Fruit fly (Drosophila melanogaster) whole organism, embryonic: ENCODE measurements around the gene CG7275.

Experiments
- Asciz ChIP-seq: fragments of 200-800 bp; sonication (Bioruptor generic); optimal IDR thresholded peaks from 2 replicates; lab custom pipeline; 2017; ENCODE audit warnings: missing biosample characterization, mild to moderate bottlenecking, missing genetic modification characterization, missing genetic modification reagents
- Awh ChIP-seq: fragments of 200-800 bp; sonication (Bioruptor generic); IDR thresholded peaks from 2 replicates; pipeline ENCODE4, ENCODE4 v1.3.6; 2022; ENCODE audit warnings: missing biosample characterization, missing genetic modification characterization
- CG1024 ChIP-seq: fragments of 200-800 bp; sonication (Bioruptor generic); IDR thresholded peaks from 2 replicates; pipeline ENCODE4 v1.3.6; 2022; ENCODE audit warnings: missing biosample characterization, missing genetic modification characterization
- CG11085 ChIP-seq: fragments of 200-800 bp; sonication (Bioruptor generic); IDR thresholded peaks from 2 replicates; pipeline ENCODE4 v1.3.6; 2022; ENCODE audit warnings: missing biosample characterization, missing genetic modification characterization
- CG12104 ChIP-seq: fragments of 200-800 bp; sonication (Bioruptor generic); optimal IDR thresholded peaks from 3 replicates; lab custom pipeline; 2016; ENCODE audit warnings: missing biosample characterization, missing genetic modification characterization
- CG12299 ChIP-seq: fragments of 200-800 bp; sonication (Bioruptor generic); optimal IDR thresholded peaks from 2 replicates; lab custom pipeline; 2018; ENCODE audit warnings: missing biosample characterization, mild to moderate bottlenecking, missing genetic modification characterization
- CG13287 ChIP-seq: fragments of 200-800 bp; sonication (Bioruptor generic); IDR thresholded peaks from 2 replicates; pipeline ENCODE4 v1.3.6; 2022; ENCODE audit warnings: missing biosample characterization, missing genetic modification characterization; ENCODE audit not compliant: partially characterized antibody
- CG14710 ChIP-seq: fragments of 200-800 bp; sonication (Bioruptor generic); optimal IDR thresholded peaks from 3 replicates; lab custom pipeline; 2019; ENCODE audit warnings: missing biosample characterization, mild to moderate bottlenecking, missing genetic modification characterization, moderate library complexity
- CG14965 ChIP-seq: fragments of 200-800 bp; sonication (Bioruptor generic); optimal IDR thresholded peaks from 2 replicates; lab custom pipeline; 2016; ENCODE audit warnings: missing biosample characterization, missing genetic modification characterization, borderline replicate concordance
- CG1529 ChIP-seq: fragments of 200-800 bp; sonication (Bioruptor generic); optimal IDR thresholded peaks from 3 replicates; lab custom pipeline; 2018; ENCODE audit warnings: missing biosample characterization, missing genetic modification characterization
- CG15601 ChIP-seq: fragments of 200-800 bp; sonication (Bioruptor generic); optimal IDR thresholded peaks from 3 replicates; lab custom pipeline; 2019; ENCODE audit warnings: missing biosample characterization, mild to moderate bottlenecking, missing genetic modification characterization, moderate library complexity
- CG16863 ChIP-seq: fragments of 200-800 bp; sonication (Bioruptor generic); optimal IDR thresholded peaks from 3 replicates; lab custom pipeline; 2016; ENCODE audit warnings: missing biosample characterization, missing genetic modification characterization
- CG17802 ChIP-seq: fragments of 200-800 bp; sonication (Bioruptor generic); optimal IDR thresholded peaks from 2 replicates; lab custom pipeline; 2018; ENCODE audit warnings: missing biosample characterization, mild to moderate bottlenecking, missing genetic modification characterization, moderate library complexity
- CG1832 ChIP-seq: fragments of 200-800 bp; sonication (Bioruptor generic); optimal IDR thresholded peaks from 2 replicates; lab custom pipeline; 2017; ENCODE audit warnings: missing biosample characterization, mild to moderate bottlenecking, missing genetic modification characterization, inconsistent platforms
- CG18476 ChIP-seq: fragments of 200-800 bp; sonication (Bioruptor generic); optimal IDR thresholded peaks from 2 replicates; lab custom pipeline; 2016; ENCODE audit warnings: missing biosample characterization, mild to moderate bottlenecking, missing genetic modification characterization
- CG18599 ChIP-seq: fragments of 200-800 bp; sonication (Bioruptor generic); optimal IDR thresholded peaks from 3 replicates; lab custom pipeline; 2017; ENCODE audit warnings: missing biosample characterization, missing genetic modification characterization, mild to moderate bottlenecking, moderate library complexity, missing genetic modification reagents
- CG3163 ChIP-seq: fragments of 200-800 bp; sonication (Bioruptor generic); optimal IDR thresholded peaks from 3 replicates; lab custom pipeline; 2016; ENCODE audit warnings: missing biosample characterization, missing genetic modification characterization
- CG3838 ChIP-seq: fragments of 200-800 bp; sonication (Bioruptor generic); optimal IDR thresholded peaks from 3 replicates; lab custom pipeline; 2016; ENCODE audit warnings: missing biosample characterization, missing genetic modification characterization
- CG42726 ChIP-seq: fragments of 200-800 bp; sonication (Bioruptor generic); IDR thresholded peaks from 2 replicates; pipeline ENCODE4 v1.3.6; 2022; ENCODE audit warnings: missing biosample characterization, missing genetic modification characterization; ENCODE audit not compliant: partially characterized antibody
- CG4328 ChIP-seq: fragments of 200-800 bp; sonication (Bioruptor generic); optimal IDR thresholded peaks from 3 replicates; lab custom pipeline; 2017; ENCODE audit warnings: missing biosample characterization, missing genetic modification reagents, missing genetic modification characterization
- CG5180 ChIP-seq: fragments of 200-800 bp; sonication (Bioruptor generic); optimal IDR thresholded peaks from 3 replicates; lab custom pipeline; 2017; ENCODE audit warnings: missing biosample characterization, missing genetic modification characterization, mild to moderate bottlenecking, moderate library complexity, missing genetic modification reagents
- CG7556 ChIP-seq: fragments of 200-800 bp; sonication (Bioruptor generic); optimal IDR thresholded peaks from 2 replicates; lab custom pipeline; 2017; ENCODE audit warnings: missing biosample characterization, mild to moderate bottlenecking, missing genetic modification characterization
- CG7786 ChIP-seq: fragments of 200-800 bp; sonication (Bioruptor generic); optimal IDR thresholded peaks from 2 replicates; lab custom pipeline; 2016; ENCODE audit warnings: missing biosample characterization, missing genetic modification characterization
- CG8944 ChIP-seq: fragments of 200-800 bp; sonication (Bioruptor generic); optimal IDR thresholded peaks from 3 replicates; lab custom pipeline; 2016; ENCODE audit warnings: missing biosample characterization, missing genetic modification characterization
- Hr39 ChIP-seq: fragments of >200 bp; optimal IDR thresholded peaks from 2 replicates; lab custom pipeline; 2017
- Mad ChIP-seq: fragments of 200-800 bp; sonication (Bioruptor generic); optimal IDR thresholded peaks from 2 replicates; lab custom pipeline; 2016; ENCODE audit warnings: missing biosample characterization, missing genetic modification characterization
- Mes4 ChIP-seq: fragments of 200-800 bp; sonication (Bioruptor generic); optimal IDR thresholded peaks from 2 replicates; lab custom pipeline; 2016; ENCODE audit warnings: missing biosample characterization, missing genetic modification characterization
- Nf-YB ChIP-seq: fragments of 200-800 bp; sonication (Bioruptor generic); optimal IDR thresholded peaks from 3 replicates; lab custom pipeline; 2019; ENCODE audit warnings: missing biosample characterization, mild to moderate bottlenecking, missing genetic modification characterization, moderate library complexity
- Optix ChIP-seq: fragments of 200-800 bp; sonication (Bioruptor generic); IDR thresholded peaks from 3 replicates; pipeline ENCODE4 v1.3.6; 2022; ENCODE audit warnings: missing biosample characterization, missing genetic modification characterization
- Ssrp ChIP-seq: fragments of 200-800 bp; sonication (Bioruptor generic); optimal IDR thresholded peaks from 2 replicates; lab custom pipeline; 2018; ENCODE audit warnings: missing biosample characterization, mild to moderate bottlenecking, missing genetic modification characterization, moderate library complexity
- Taf1 ChIP-seq: fragments of 200-800 bp; sonication (Bioruptor generic); IDR thresholded peaks from 2 replicates; pipeline ENCODE4 v1.3.6; 2022; ENCODE audit warnings: missing biosample characterization, missing genetic modification characterization
- YL-1 ChIP-seq: fragments of 200-800 bp; sonication (Bioruptor generic); optimal IDR thresholded peaks from 3 replicates; lab custom pipeline; 2017; ENCODE audit warnings: missing biosample characterization, mild to moderate bottlenecking, missing genetic modification characterization
- ara ChIP-seq: fragments of 200-800 bp; sonication (Bioruptor generic); IDR thresholded peaks from 2 replicates; pipeline ENCODE4 v1.3.6; 2022; ENCODE audit warnings: missing biosample characterization, missing genetic modification characterization
- ash1 ChIP-seq: fragments of 200-800 bp; sonication (Bioruptor generic); optimal IDR thresholded peaks from 2 replicates; lab custom pipeline; 2018; ENCODE audit warnings: missing biosample characterization, mild to moderate bottlenecking, missing genetic modification characterization
- bigmax ChIP-seq: fragments of 200-800 bp; sonication (Bioruptor generic); optimal IDR thresholded peaks from 2 replicates; lab custom pipeline; 2018; ENCODE audit warnings: missing biosample characterization, mild to moderate bottlenecking, missing genetic modification characterization
- ci ChIP-seq: fragments of 200-800 bp; sonication (Bioruptor generic); IDR thresholded peaks from 3 replicates; pipeline ENCODE4 v1.3.6; 2022; ENCODE audit warnings: missing biosample characterization, missing genetic modification characterization
- exex ChIP-seq: fragments of 200-800 bp; sonication (Bioruptor generic); optimal IDR thresholded peaks from 4 replicates; lab custom pipeline; 2018; ENCODE audit warnings: missing biosample characterization, mild to moderate bottlenecking, missing genetic modification characterization, moderate library complexity
- hkb ChIP-seq, 2 experiments: fragments of 200-800 bp in 1 of 2; fragments of >200 bp in 1 of 2; sonication (Bioruptor generic) in 1 of 2; IDR thresholded peaks in 1 of 2; optimal IDR thresholded peaks in 1 of 2; 2 replicates each; pipeline versions ENCODE4 v1.3.6 to Lab custom; 2017 to 2022; ENCODE audit warnings: missing biosample characterization in 1 of 2, missing genetic modification characterization in 1 of 2
- hth ChIP-seq: fragments of >200 bp; optimal IDR thresholded peaks from 2 replicates; lab custom pipeline; 2017; ENCODE audit warnings: inconsistent platforms
- kah ChIP-seq: fragments of 200-800 bp; sonication (Bioruptor generic); optimal IDR thresholded peaks from 2 replicates; lab custom pipeline; 2018; ENCODE audit warnings: missing biosample characterization, mild to moderate bottlenecking, missing genetic modification characterization
- klu ChIP-seq: fragments of 200-800 bp; sonication (Bioruptor generic); IDR thresholded peaks from 2 replicates; pipeline ENCODE4 v1.3.6; 2022; ENCODE audit warnings: missing biosample characterization, missing genetic modification characterization
- kni ChIP-seq: fragments of 200-800 bp; sonication (Bioruptor generic); optimal IDR thresholded peaks from 3 replicates; lab custom pipeline; 2017; ENCODE audit warnings: mild to moderate bottlenecking, missing biosample characterization, missing genetic modification reagents, missing genetic modification characterization
- pita ChIP-seq: fragments of 200-800 bp; sonication (Bioruptor generic); optimal IDR thresholded peaks from 2 replicates; lab custom pipeline; 2017; ENCODE audit warnings: missing biosample characterization, mild to moderate bottlenecking, missing genetic modification characterization
- sim ChIP-seq: fragments of 200-800 bp; sonication (Bioruptor generic); IDR thresholded peaks from 2 replicates; pipeline ENCODE4 v1.3.6; 2022; ENCODE audit warnings: missing biosample characterization, missing genetic modification characterization
- sisA ChIP-seq: fragments of 200-800 bp; sonication (Bioruptor generic); IDR thresholded peaks from 2 replicates; pipeline ENCODE4 v1.3.6; 2022; ENCODE audit warnings: missing biosample characterization, missing genetic modification characterization
- trh ChIP-seq: fragments of 200-800 bp; sonication (Bioruptor generic); optimal IDR thresholded peaks from 2 replicates; lab custom pipeline; 2016; ENCODE audit warnings: missing biosample characterization, missing genetic modification characterization
- zfh2 ChIP-seq: fragments of 200-800 bp; sonication (Bioruptor generic); optimal IDR thresholded peaks from 2 replicates; lab custom pipeline; 2016; ENCODE audit warnings: missing biosample characterization, missing genetic modification characterization

The CG7275 gene

dm6 chr3L:15493886-15494598, 4.7 kb upstream of the CG7275 start (continued):
- TF ChIP-seq hkb (optimal IDR thresholded peaks at IDR 0.05; lab: Kevin White, UChicago): no peak
- TF ChIP-seq hkb (GFP tag; IDR thresholded peaks at IDR 0.05; lab: Robert Waterston, UW): peak; percentile 44
- no peak for TF ChIP-seq CG4328
- no peak for TF ChIP-seq CG11085 (GFP tag; lab: Robert Waterston, UW)
- TF ChIP-seq CG13287 (GFP tag; lab: Robert Waterston, UW): peak; percentile 21; the same call in 1 of the 2 replicates
- TF ChIP-seq Mad (GFP tag; lab: Kevin White, UChicago): no peak
- TF ChIP-seq zfh2: no peak
- TF ChIP-seq pita (GFP tag; lab: Kevin White, UChicago): no peak
- peak; percentile 43; the same call in 1 of the 2 replicates for TF ChIP-seq sisA (GFP tag; lab: Robert Waterston, UW)
- peak; percentile 16 for TF ChIP-seq CG12104 (GFP tag; lab: Kevin White, UChicago)
- no peak for TF ChIP-seq CG3838 (GFP tag; lab: Kevin White, UChicago)
- no peak for TF ChIP-seq klu (GFP tag; lab: Robert Waterston, UW)
- TF ChIP-seq CG8944 (GFP tag; lab: Kevin White, UChicago): no peak
- no peak for TF ChIP-seq Mes4
- no peak for TF ChIP-seq CG5180 (GFP tag; lab: Kevin White, UChicago)

- no peak for TF ChIP-seq CG14710 (tag; lab: Kevin White, UChicago)
- no peak for TF ChIP-seq Nf-YB (GFP tag; lab: Kevin White, UChicago)
- no peak for TF ChIP-seq CG1529 (GFP tag; lab: Kevin White, UChicago)
- TF ChIP-seq CG17802 (tag; lab: Kevin White, UChicago): no peak
- no peak for TF ChIP-seq CG12299 (tag; lab: Kevin White, UChicago)
- peak; percentile 51 for TF ChIP-seq Asciz (GFP tag; lab: Kevin White, UChicago)
- TF ChIP-seq CG7786 (GFP tag; lab: Kevin White, UChicago): no peak
- no peak for TF ChIP-seq sim
- 0 out of 2 replicates have a peak, but pooled peaks have one; percentile 7 for TF ChIP-seq CG1024
- TF ChIP-seq CG1832 (GFP tag; lab: Kevin White, UChicago): no peak
- no peak for TF ChIP-seq bigmax
- peak; percentile 47; the same call in 1 of the 2 replicates for TF ChIP-seq ara (GFP tag; lab: Robert Waterston, UW)
- TF ChIP-seq CG18599 (GFP tag; lab: Kevin White, UChicago): no peak
- no peak for TF ChIP-seq Awh (GFP tag; lab: Robert Waterston, UW)
- no peak for TF ChIP-seq kni (GFP tag; lab: Kevin White, UChicago)
- no peak for TF ChIP-seq trh (GFP tag; lab: Kevin White, UChicago)
- no peak for TF ChIP-seq CG18476 (GFP tag; lab: Kevin White, UChicago)
- TF ChIP-seq Ssrp (tag; lab: Kevin White, UChicago): no peak
- peak; percentile 20 for TF ChIP-seq CG15601 (tag; lab: Kevin White, UChicago)
- TF ChIP-seq CG14965: no peak
- no peak for TF ChIP-seq Mad (GFP tag; lab: Kevin White, UChicago)
- no peak for TF ChIP-seq hth (lab: Kevin White, UChicago)
- TF ChIP-seq ash1: no peak
- no peak for TF ChIP-seq CG7556
- no peak for TF ChIP-seq CG42726 (GFP tag; lab: Robert Waterston, UW)
- no peak for TF ChIP-seq Hr39 (lab: Kevin White, UChicago)
- TF ChIP-seq kah (GFP tag; lab: Kevin White, UChicago): peak; percentile 3
- no peak for TF ChIP-seq CG16863
- peak; percentile 86 for TF ChIP-seq CG3163
- no peak for TF ChIP-seq ci (GFP tag; lab: Robert Waterston, UW)
- TF ChIP-seq Taf1 (GFP tag; lab: Robert Waterston, UW): no peak
- peak; percentile 21 for TF ChIP-seq exex (tag; lab: Kevin White, UChicago)
- no peak for TF ChIP-seq Optix (GFP tag; lab: Robert Waterston, UW)
- TF ChIP-seq YL-1: no peak
- no peak for TF ChIP-seq CG3838 (GFP tag; lab: Kevin White, UChicago)
Observed at dm6 chr3L:15494599-15495271, 4.0 kb upstream of the CG7275 start.
